Fruit fly (Drosophila melanogaster): ENCODE results near the gene CG34269.
A peak's percentile ranks its signal among the peaks of the same experiment; 100 is the strongest.

Gene CG34269

DNA sequence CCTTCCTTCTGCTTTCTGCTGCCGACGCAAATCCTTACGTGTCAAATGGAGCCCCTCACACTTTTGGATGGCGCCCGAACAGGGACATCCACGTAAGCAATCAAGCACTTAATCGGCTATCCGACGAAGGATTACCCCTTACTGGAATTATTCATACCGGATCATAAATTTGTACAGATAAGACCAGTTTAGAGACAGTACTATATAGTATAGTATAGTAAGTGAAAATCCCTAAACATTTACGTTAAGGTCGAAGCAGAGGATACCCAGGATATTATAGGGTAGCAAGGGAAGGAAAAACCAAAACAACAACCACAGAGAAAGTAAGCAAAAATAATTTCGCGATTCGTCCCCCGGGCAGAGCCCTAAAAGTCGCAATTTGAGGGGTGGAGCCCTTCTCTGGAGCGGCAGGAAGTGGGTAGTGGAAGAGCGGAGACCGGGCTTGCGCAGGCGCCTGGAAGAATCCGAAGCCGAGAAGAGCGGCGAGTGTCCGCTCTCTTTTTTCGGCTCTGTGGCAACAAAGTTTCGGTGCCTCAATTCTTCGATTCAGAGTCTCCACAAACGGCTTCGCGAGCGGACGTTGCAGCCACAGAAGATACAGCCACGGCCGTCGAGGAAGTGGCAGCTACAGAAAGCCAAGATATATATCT, 17.5 kb downstream of the CG34269 start (continued):
- TF ChIP-seq CG1621 (tag; optimal IDR thresholded peaks at IDR 0.05) (peak; percentile 75), CG3032 (tag; optimal IDR thresholded peaks at IDR 0.05) (peak; percentile 77), cyc (GFP tag; optimal IDR thresholded peaks at IDR 0.05) (peak; percentile 93), CG6808 (GFP tag; optimal IDR thresholded peaks at IDR 0.05) (peak; percentile 78), dsx (GFP tag; optimal IDR thresholded peaks at IDR 0.05; ENCODE audit: poor library complexity, severe bottlenecking) (peak; percentile 94), CG7368 (GFP tag; optimal IDR thresholded peaks at IDR 0.05) (peak; percentile 80), Hr4 (GFP tag; optimal IDR thresholded peaks at IDR 0.05) (peak; percentile 86), CG9139 (GFP tag; optimal IDR thresholded peaks at IDR 0.05) (peak; percentile 56), spab (GFP tag; optimal IDR thresholded peaks at IDR 0.05) (peak; percentile 68), CG8119 (GFP tag; IDR thresholded peaks at IDR 0.05) (peak; percentile 78), OdsH (GFP tag; optimal IDR thresholded peaks at IDR 0.05) (peak; percentile 88), Sox102F (GFP tag; optimal IDR thresholded peaks at IDR 0.05) (peak; percentile 93), Ets96B (tag; optimal IDR thresholded peaks at IDR 0.05) (peak; percentile 81), Eip75B (GFP tag; optimal IDR thresholded peaks at IDR 0.05) (peak; percentile 85), Gug (GFP tag; IDR thresholded peaks at IDR 0.05) (peak; percentile 55), esn (GFP tag; optimal IDR thresholded peaks at IDR 0.05) (peak; percentile 95), Sox14 (GFP tag; optimal IDR thresholded peaks at IDR 0.05) (peak; percentile 91), lz (GFP tag; optimal IDR thresholded peaks at IDR 0.05) (peak; percentile 92), CG34406 (GFP tag; optimal IDR thresholded peaks at IDR 0.05) (peak; percentile 83), CG8319 (GFP tag; optimal IDR thresholded peaks at IDR 0.05) (peak; percentile 66), Eip93F (GFP tag; optimal IDR thresholded peaks at IDR 0.05) (peak; percentile 81), CG32006 (GFP tag; optimal IDR thresholded peaks at IDR 0.05) (peak; percentile 84), Ets21C (GFP tag; optimal IDR thresholded peaks at IDR 0.05) (peak; percentile 89), CG3919 (GFP tag; optimal IDR thresholded peaks at IDR 0.05) (peak; percentile 87), CG10631 (GFP tag; optimal IDR thresholded peaks at IDR 0.05) (peak; percentile 78), svp (GFP tag) (peak; percentile 97)

- TF ChIP-seq Hr4 (GFP tag; optimal IDR thresholded peaks at IDR 0.05), result peak; percentile 18
- peak; percentile 89 for TF ChIP-seq fkh (GFP tag; optimal IDR thresholded peaks at IDR 0.05)
- TF ChIP-seq CG8119 (GFP tag; IDR thresholded peaks at IDR 0.05), result no peak
- TF ChIP-seq Eip93F (GFP tag; optimal IDR thresholded peaks at IDR 0.05), result no peak
- peak; percentile 22 for TF ChIP-seq Sox102F (GFP tag; optimal IDR thresholded peaks at IDR 0.05)
- no peak for TF ChIP-seq CG1621 (tag; optimal IDR thresholded peaks at IDR 0.05)
- TF ChIP-seq Blimp-1 (GFP tag; optimal IDR thresholded peaks at IDR 0.05), result no peak
- no peak for TF ChIP-seq Met (GFP tag; optimal IDR thresholded peaks at IDR 0.05)
- no peak for TF ChIP-seq ss (GFP tag; optimal IDR thresholded peaks at IDR 0.05)
- TF ChIP-seq CG7368 (GFP tag; optimal IDR thresholded peaks at IDR 0.05), result no peak
- no peak for TF ChIP-seq CG3919 (GFP tag; optimal IDR thresholded peaks at IDR 0.05)
- no peak for TF ChIP-seq Hr38 (GFP tag; optimal IDR thresholded peaks at IDR 0.05)
- peak; percentile 24 for TF ChIP-seq vri (GFP tag; optimal IDR thresholded peaks at IDR 0.05)
- TF ChIP-seq CG4318 (GFP tag; optimal IDR thresholded peaks at IDR 0.05), result no peak
- TF ChIP-seq eg (GFP tag; IDR thresholded peaks at IDR 0.05), result peak; percentile 71
- peak; percentile 58 for TF ChIP-seq svp (GFP tag)
- no peak for TF ChIP-seq CG6276 (GFP tag; optimal IDR thresholded peaks at IDR 0.05)
- peak; percentile 65 for TF ChIP-seq CG31627 (GFP tag; optimal IDR thresholded peaks at IDR 0.05)
- no peak for TF ChIP-seq Sox15 (GFP tag; optimal IDR thresholded peaks at IDR 0.05)
- peak; percentile 64 for TF ChIP-seq Hr39 (GFP tag; optimal IDR thresholded peaks at IDR 0.05)
- TF ChIP-seq pdm3 (GFP tag; optimal IDR thresholded peaks at IDR 0.05), result peak; percentile 44
- TF ChIP-seq Lpt (GFP tag; optimal IDR thresholded peaks at IDR 0.05), result no peak
- peak; percentile 50 for TF ChIP-seq cyc (GFP tag; optimal IDR thresholded peaks at IDR 0.05)
- no peak for TF ChIP-seq CG9139 (GFP tag; optimal IDR thresholded peaks at IDR 0.05)
- no peak for TF ChIP-seq dsx (GFP tag; optimal IDR thresholded peaks at IDR 0.05; ENCODE audit: poor library complexity, severe bottlenecking)
- TF ChIP-seq CG6163 (GFP tag; IDR thresholded peaks at IDR 0.05), result peak; percentile 54
- TF ChIP-seq CG6808 (GFP tag; optimal IDR thresholded peaks at IDR 0.05), result no peak
- peak; percentile 12; the same call in 1 of the 2 replicates for TF ChIP-seq Gug (GFP tag; IDR thresholded peaks at IDR 0.05)
- peak; percentile 34 for TF ChIP-seq OdsH (GFP tag; optimal IDR thresholded peaks at IDR 0.05)
- no peak for TF ChIP-seq CG8319 (GFP tag; optimal IDR thresholded peaks at IDR 0.05)
- no peak for TF ChIP-seq Ets96B (tag; optimal IDR thresholded peaks at IDR 0.05)
- TF ChIP-seq CG16779 (tag; optimal IDR thresholded peaks at IDR 0.05), result no peak
- TF ChIP-seq CG6854 (GFP tag; optimal IDR thresholded peaks at IDR 0.05), result no peak
- no peak for TF ChIP-seq CG11902 (GFP tag; optimal IDR thresholded peaks at IDR 0.05)
- TF ChIP-seq CG11762 (GFP tag; optimal IDR thresholded peaks at IDR 0.05; ENCODE audit: insufficient read depth), result no peak
- TF ChIP-seq net (GFP tag; optimal IDR thresholded peaks at IDR 0.05), result no peak
Observed at dm6 chr3L:546819-547441, 18.8 kb downstream of the CG34269 start.

Measured in whole organism, prepupa.